Worm (Caenorhabditis elegans): Measurements from ENCODE around the gene mtm-3.

DNA sequence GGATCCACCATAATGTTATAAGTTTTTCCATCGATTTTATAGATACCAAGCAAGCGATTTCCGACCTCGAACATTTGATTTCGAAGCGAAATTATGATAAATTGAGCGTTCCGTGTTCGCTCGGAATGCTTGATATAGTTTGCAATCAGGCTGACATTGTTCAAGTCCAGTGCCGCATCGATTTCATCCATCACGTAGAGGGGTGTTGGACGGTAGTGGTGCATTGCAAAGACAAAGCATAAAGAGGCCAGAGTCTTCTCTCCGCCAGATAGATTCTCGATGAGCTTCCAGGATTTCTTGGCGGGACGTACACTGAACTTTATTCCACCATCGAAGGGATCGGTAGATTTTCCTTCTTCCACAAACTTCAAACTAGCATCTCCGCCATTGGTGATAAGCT lies 14.2 kb upstream of the mtm-3 start:
- TF ChIP-seq F13C5.2 (tag; optimal IDR thresholded peaks at IDR 0.05) (no peak), tbx-11 (GFP tag; IDR thresholded peaks at IDR 0.05) (no peak), scrt-1 (GFP tag; IDR thresholded peaks at IDR 0.05) (no peak), B0310.2 (tag; optimal IDR thresholded peaks at IDR 0.05) (no peak), ceh-13 (GFP tag; optimal IDR thresholded peaks at IDR 0.05) (no peak), ama-1 (optimal IDR thresholded peaks at IDR 0.05) (no peak), ceh-36 (tag; optimal IDR thresholded peaks at IDR 0.05) (no peak), flt-1 (GFP tag; IDR thresholded peaks at IDR 0.05) (no peak), aly-1 (tag; optimal IDR thresholded peaks at IDR 0.05) (no peak)

Data from whole organism, early embryonic.